Fruit fly (Drosophila melanogaster): ENCODE data around the gene Daao2.
A peak's percentile ranks its signal among the peaks of the same experiment; 100 is the strongest.

Daao2 gene

DNA sequence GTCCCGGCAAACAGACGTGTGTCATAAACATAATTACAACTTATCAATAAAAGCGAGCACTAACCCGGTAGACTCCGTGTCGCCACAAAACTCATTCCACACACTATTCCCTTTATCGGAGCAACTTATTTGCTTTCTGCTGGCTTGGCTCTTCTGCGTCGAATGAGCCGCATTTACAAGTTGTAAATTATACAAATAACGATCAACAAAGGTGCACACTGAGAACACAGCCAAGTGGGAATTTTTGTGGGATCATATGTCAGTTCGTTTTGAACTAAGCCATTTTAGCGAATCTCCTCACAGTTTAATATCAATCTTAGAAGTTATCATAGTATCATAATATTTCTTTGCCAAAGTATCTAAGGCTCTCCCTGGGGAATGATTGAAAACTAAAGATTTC, 15.5 kb downstream of the Daao2 start:
- TF ChIP-seq Dfd (GFP tag; optimal IDR thresholded peaks at IDR 0.05) (no peak), Abd-B (GFP tag; optimal IDR thresholded peaks at IDR 0.05) (no peak), pan (optimal IDR thresholded peaks at IDR 0.05) (no peak), sv (GFP tag; optimal IDR thresholded peaks at IDR 0.05) (no peak), CG9705 (GFP tag; optimal IDR thresholded peaks at IDR 0.05) (no peak), rgr (GFP tag; optimal IDR thresholded peaks at IDR 0.05) (no peak), dsf (GFP tag; optimal IDR thresholded peaks at IDR 0.05; ENCODE audit: borderline replicate concordance) (no peak), br (GFP tag; optimal IDR thresholded peaks at IDR 0.05) (no peak), CG32264 (GFP tag; optimal IDR thresholded peaks at IDR 0.05) (no peak), dl (GFP tag; optimal IDR thresholded peaks at IDR 0.05; ENCODE audit: insufficient read depth in 1 of 2, partially characterized antibody in 2 of 2) (no peak), Myc (optimal IDR thresholded peaks at IDR 0.05) (no peak), psq (GFP tag; optimal IDR thresholded peaks at IDR 0.05) (no peak), Hr83 (GFP tag; optimal IDR thresholded peaks at IDR 0.05; ENCODE audit: poor library complexity, severe bottlenecking) (no peak), h (GFP tag; optimal IDR thresholded peaks at IDR 0.05) (no peak), N (GFP tag; optimal IDR thresholded peaks at IDR 0.05) (no peak), Hr78 (GFP tag; optimal IDR thresholded peaks at IDR 0.05) (no peak), Vsx2 (GFP tag; optimal IDR thresholded peaks at IDR 0.05; ENCODE audit: partially characterized antibody) (no peak), Rel (GFP tag; optimal IDR thresholded peaks at IDR 0.05) (no peak), Rel (tag; optimal IDR thresholded peaks at IDR 0.05) (no peak)

DNA sequence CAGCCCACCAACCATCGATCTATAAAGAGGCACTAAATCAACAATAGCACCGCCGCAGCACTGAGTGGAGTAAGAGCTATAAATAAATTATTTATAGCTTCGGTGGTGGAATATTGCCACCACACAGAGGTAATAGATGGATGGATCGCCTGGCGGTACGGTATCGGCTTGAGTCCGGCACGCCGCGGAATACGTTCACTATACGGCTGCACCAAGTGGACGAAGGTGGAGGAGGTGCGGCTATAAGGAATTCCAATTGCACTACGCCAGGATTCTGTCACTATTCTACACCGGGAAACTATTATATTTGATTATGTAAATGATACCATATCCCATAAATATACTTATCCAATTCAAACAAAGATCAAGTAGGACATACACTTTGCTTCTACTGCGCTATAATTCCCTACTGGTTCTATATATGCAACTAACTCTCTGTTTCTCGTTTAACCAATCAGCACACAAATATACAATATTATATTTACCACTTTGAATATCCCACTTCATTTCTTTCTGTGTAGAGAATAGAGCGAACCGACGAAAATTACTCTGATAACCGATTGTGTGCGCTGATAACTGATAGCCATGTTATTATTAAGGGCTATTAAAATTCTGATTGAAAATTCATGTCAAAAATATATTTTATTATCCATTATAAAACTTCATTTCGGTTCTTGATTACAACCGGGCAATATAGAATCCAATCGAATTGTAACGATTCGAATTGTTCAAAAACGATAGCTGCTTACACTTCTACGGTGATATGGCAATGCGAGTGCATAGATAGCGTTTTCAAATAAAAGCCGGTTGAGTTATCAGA, 16.6 kb downstream of the Daao2 start:
- TF ChIP-seq sv (GFP tag; optimal IDR thresholded peaks at IDR 0.05) (peak; percentile 17), CG32264 (GFP tag; optimal IDR thresholded peaks at IDR 0.05) (no peak), psq (GFP tag; optimal IDR thresholded peaks at IDR 0.05) (no peak)

DNA sequence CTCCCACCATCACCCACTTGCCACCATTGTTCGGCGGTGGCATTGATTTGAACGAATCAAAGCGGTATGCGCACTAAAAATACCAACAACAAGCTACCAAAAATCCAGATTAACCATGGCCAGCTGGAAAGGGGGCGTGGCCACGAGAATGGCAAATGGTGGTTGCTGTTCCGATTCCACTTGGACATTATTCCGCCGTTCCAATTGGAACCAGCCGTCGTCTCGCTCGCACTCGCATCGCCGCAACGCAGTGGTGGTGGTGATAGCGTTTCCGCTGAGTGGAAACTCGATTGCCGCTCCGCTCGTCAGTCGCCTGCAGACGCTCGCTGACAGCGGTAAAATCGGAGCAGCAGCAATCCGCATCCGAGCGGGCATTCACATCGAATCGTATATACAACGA, 18.8 kb downstream of the Daao2 start, which contains the start of gene sens-2:
TSS of gene sens-2 (plus strand) at position 304 of the 400 bp plus-strand sequence.
- TF ChIP-seq psq (GFP tag; optimal IDR thresholded peaks at IDR 0.05) (no peak), h (GFP tag; optimal IDR thresholded peaks at IDR 0.05) (peak; percentile 12)

DNA sequence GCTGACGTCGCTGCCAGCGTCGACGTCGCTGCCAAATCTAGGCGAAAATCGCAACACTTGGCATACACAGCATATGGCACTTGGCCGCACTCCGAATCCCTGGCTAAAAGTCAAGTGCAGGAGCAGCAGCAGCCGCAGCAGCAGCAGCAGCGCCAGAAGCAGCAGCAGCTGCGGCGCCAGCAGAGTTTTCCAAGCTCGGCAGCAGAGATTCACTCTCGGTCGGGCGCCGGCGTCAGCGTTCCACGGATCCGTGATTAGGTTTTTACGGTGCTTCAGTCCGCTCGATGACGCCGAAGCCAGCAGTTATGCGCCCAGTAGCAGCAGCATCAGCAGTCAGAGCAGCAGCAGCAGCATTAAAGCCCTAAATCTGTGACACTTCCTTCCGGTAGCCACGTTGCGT, 19.2 kb downstream of the Daao2 start:
- TF ChIP-seq br (GFP tag; optimal IDR thresholded peaks at IDR 0.05) (no peak), lola (GFP tag; optimal IDR thresholded peaks at IDR 0.05) (no peak), Dfd (GFP tag; optimal IDR thresholded peaks at IDR 0.05) (peak; percentile 30)

DNA sequence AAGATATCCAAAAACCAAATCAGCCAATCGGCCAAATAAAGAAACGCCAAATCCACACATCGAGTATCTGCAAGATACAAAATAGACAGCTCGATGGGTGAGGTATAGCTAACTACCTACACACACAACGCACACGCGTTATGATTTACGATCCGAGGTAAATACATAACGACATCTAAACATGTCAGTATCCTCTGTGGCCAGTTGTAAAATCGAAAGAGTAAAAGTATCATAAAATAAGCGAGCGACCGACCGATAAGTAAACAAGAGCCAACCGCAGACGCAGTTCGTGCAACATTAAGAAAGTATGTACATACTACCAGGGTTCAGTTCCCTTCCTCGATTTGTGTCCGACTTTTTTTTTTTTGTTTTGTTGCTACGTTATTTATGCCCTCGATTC, 23.5 kb downstream of the Daao2 start:
- TF ChIP-seq psq (GFP tag; optimal IDR thresholded peaks at IDR 0.05) (no peak), foxo (GFP tag; optimal IDR thresholded peaks at IDR 0.05) (no peak), Abd-B (GFP tag; optimal IDR thresholded peaks at IDR 0.05) (no peak), N (GFP tag; optimal IDR thresholded peaks at IDR 0.05) (no peak), Myc (optimal IDR thresholded peaks at IDR 0.05) (no peak), h (GFP tag; optimal IDR thresholded peaks at IDR 0.05) (no peak), usp (GFP tag; optimal IDR thresholded peaks at IDR 0.05) (no peak), Sp1 (GFP tag; optimal IDR thresholded peaks at IDR 0.05) (no peak), dmrt93B (GFP tag; optimal IDR thresholded peaks at IDR 0.05) (no peak), dl (GFP tag; optimal IDR thresholded peaks at IDR 0.05; ENCODE audit: insufficient read depth in 1 of 2, partially characterized antibody in 2 of 2) (no peak), Hnf4 (GFP tag; optimal IDR thresholded peaks at IDR 0.05) (no peak), jim (GFP tag; optimal IDR thresholded peaks at IDR 0.05) (no peak), rgr (GFP tag; optimal IDR thresholded peaks at IDR 0.05) (no peak), dsf (GFP tag; optimal IDR thresholded peaks at IDR 0.05; ENCODE audit: borderline replicate concordance) (no peak), Hr83 (GFP tag; optimal IDR thresholded peaks at IDR 0.05; ENCODE audit: poor library complexity, severe bottlenecking) (no peak), CG32264 (GFP tag; optimal IDR thresholded peaks at IDR 0.05) (no peak), sage (GFP tag; optimal IDR thresholded peaks at IDR 0.05) (no peak), tai (GFP tag; optimal IDR thresholded peaks at IDR 0.05) (no peak), br (GFP tag; optimal IDR thresholded peaks at IDR 0.05) (no peak)

Data from whole organism, wandering third instar larva.